Worm (Caenorhabditis elegans): ENCODE data around the gene W04H10.2.

The W04H10.2 gene

DNA sequence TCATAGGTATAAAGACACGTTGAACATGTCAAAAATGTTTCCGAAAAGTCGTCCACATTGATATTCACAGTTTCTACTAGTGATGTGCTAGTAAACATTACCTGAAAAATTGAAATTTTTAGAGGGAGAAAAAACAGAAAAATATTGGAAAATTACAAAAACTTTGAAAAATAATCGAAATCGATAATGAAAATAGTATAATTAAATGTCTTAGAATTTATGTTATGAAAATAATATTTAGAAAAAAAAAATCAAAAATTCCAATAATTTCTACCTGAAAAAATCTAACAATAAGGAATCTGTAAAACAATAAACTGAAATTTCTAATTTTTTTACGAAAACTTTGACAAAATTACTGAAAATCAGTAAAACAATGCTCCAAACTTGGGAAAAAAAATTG, 3.3 kb upstream of the W04H10.2 start, which contains the start of gene nhl-3:
Gene nhl-3, minus strand, starts transcription at position 101 of the 400 bp plus-strand sequence.
- TF ChIP-seq lin-39 (tag; optimal IDR thresholded peaks at IDR 0.05) (no peak), unc-39 (tag; optimal IDR thresholded peaks at IDR 0.05) (no peak), php-3 (GFP tag; IDR thresholded peaks at IDR 0.05) (no peak), zip-2 (tag; optimal IDR thresholded peaks at IDR 0.05) (no peak), dve-1 (tag; optimal IDR thresholded peaks at IDR 0.05; ENCODE audit: insufficient read depth) (no peak), ceh-32 (tag; optimal IDR thresholded peaks at IDR 0.05; ENCODE audit: poor library complexity) (no peak)

DNA sequence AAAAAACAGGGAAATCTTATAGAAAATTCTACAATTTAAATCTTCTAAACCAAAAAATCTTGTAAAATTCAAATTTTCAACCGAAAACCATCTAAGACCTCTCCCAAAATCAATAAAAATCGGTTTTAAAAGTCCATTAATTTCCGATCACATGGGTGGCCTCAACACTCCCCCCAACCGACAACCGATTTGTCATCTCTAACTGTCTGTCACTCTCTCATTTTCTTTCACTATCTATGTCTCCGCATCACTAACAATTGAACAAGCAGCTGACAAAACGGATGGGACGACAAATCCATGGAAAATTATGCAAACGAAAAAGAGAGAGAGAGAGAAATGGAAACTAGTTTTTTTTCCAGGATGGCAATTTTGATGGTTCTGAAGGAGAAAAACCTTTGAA, 2.4 kb upstream of the W04H10.2 start:
- no peak for TF ChIP-seq tra-1 (GFP tag; IDR thresholded peaks at IDR 0.05)
- TF ChIP-seq Y5F2A.4 (GFP tag; optimal IDR thresholded peaks at IDR 0.05) = no peak
- TF ChIP-seq nhr-11 (tag; optimal IDR thresholded peaks at IDR 0.05) = no peak
- TF ChIP-seq Y48G9A.11 (GFP tag; IDR thresholded peaks at IDR 0.05) = no peak
- no peak for TF ChIP-seq arid-1 (GFP tag; conservative IDR thresholded peaks at IDR 0.05)
- TF ChIP-seq unc-62 (GFP tag; optimal IDR thresholded peaks at IDR 0.05 in 1 of 2) = peak in 1 of 2 experiments; percentile 96
- TF ChIP-seq unc-62 (tag; optimal IDR thresholded peaks at IDR 0.05) = no peak
- no peak for TF ChIP-seq ztf-11 (tag; optimal IDR thresholded peaks at IDR 0.05)
- TF ChIP-seq unc-130 (GFP tag; optimal IDR thresholded peaks at IDR 0.05) = no peak
- no peak for TF ChIP-seq jun-1 (tag; optimal IDR thresholded peaks at IDR 0.05)
- TF ChIP-seq nhr-111 (GFP tag; optimal IDR thresholded peaks at IDR 0.05) = no peak
- TF ChIP-seq cey-2 (tag; optimal IDR thresholded peaks at IDR 0.05; ENCODE audit: borderline replicate concordance, insufficient read depth) = no peak
- no peak for TF ChIP-seq nhr-77 (tag; optimal IDR thresholded peaks at IDR 0.05)
- no peak for TF ChIP-seq F10B5.3 (tag; optimal IDR thresholded peaks at IDR 0.05)
- no peak for TF ChIP-seq zfp-3 (GFP tag; conservative IDR thresholded peaks at IDR 0.05)
- no peak for TF ChIP-seq nhr-25 (tag; optimal IDR thresholded peaks at IDR 0.05; ENCODE audit: borderline replicate concordance, insufficient read depth)
- no peak for TF ChIP-seq nhr-102 (tag; optimal IDR thresholded peaks at IDR 0.05)
- peak; percentile 19 for TF ChIP-seq dpl-1 (GFP tag; optimal IDR thresholded peaks at IDR 0.05)
- TF ChIP-seq nhr-6 (tag; optimal IDR thresholded peaks at IDR 0.05) = no peak
- TF ChIP-seq skn-1 (tag; optimal IDR thresholded peaks at IDR 0.05) = no peak
- TF ChIP-seq mxl-3 (GFP tag; optimal IDR thresholded peaks at IDR 0.05) = no peak
- TF ChIP-seq ztf-7 (tag; optimal IDR thresholded peaks at IDR 0.05) = no peak
- TF ChIP-seq aly-2 (tag; optimal IDR thresholded peaks at IDR 0.05) = no peak
- TF ChIP-seq lin-15B (tag; optimal IDR thresholded peaks at IDR 0.05) = no peak
- TF ChIP-seq ceh-28 (tag; optimal IDR thresholded peaks at IDR 0.05) = no peak
- TF ChIP-seq madf-5 (GFP tag; IDR thresholded peaks at IDR 0.05) = no peak
- no peak for TF ChIP-seq nhr-41 (GFP tag; IDR thresholded peaks at IDR 0.05)
- no peak for TF ChIP-seq lir-3 (tag; optimal IDR thresholded peaks at IDR 0.05)
- TF ChIP-seq egl-27 (tag; optimal IDR thresholded peaks at IDR 0.05) = no peak
- TF ChIP-seq snpc-1.2 (GFP tag; IDR thresholded peaks at IDR 0.05) = no peak
- peak; percentile 45 for TF ChIP-seq dve-1 (tag; optimal IDR thresholded peaks at IDR 0.05; ENCODE audit: insufficient read depth)
- no peak for TF ChIP-seq tag-97 (GFP tag; IDR thresholded peaks at IDR 0.05)
- no peak for TF ChIP-seq ZK546.5 (tag; optimal IDR thresholded peaks at IDR 0.05)
- peak; percentile 94 for TF ChIP-seq hlh-30 (tag; optimal IDR thresholded peaks at IDR 0.05; ENCODE audit: insufficient read depth)
- peak; percentile 61 for TF ChIP-seq nhr-28 (tag; optimal IDR thresholded peaks at IDR 0.05)
- TF ChIP-seq mes-2 (tag; optimal IDR thresholded peaks at IDR 0.05; ENCODE audit: poor library complexity, severe bottlenecking) = no peak
- peak in 1 of 2 experiments; percentile 68 for TF ChIP-seq lsy-2 (tag; optimal IDR thresholded peaks at IDR 0.05)
- no peak for TF ChIP-seq ama-1 (optimal IDR thresholded peaks at IDR 0.05)
- TF ChIP-seq php-3 (GFP tag; IDR thresholded peaks at IDR 0.05) = no peak
- TF ChIP-seq hlh-11 (tag; optimal IDR thresholded peaks at IDR 0.05) = peak; percentile 88
- no peak for TF ChIP-seq nhr-237 (tag; optimal IDR thresholded peaks at IDR 0.05)
- peak; percentile 55 for TF ChIP-seq lin-13 (GFP tag; optimal IDR thresholded peaks at IDR 0.05)
- TF ChIP-seq pqm-1 (tag; optimal IDR thresholded peaks at IDR 0.05) = no peak
- TF ChIP-seq ctbp-1 (GFP tag; IDR thresholded peaks at IDR 0.05) = no peak
- TF ChIP-seq zip-2 (tag; optimal IDR thresholded peaks at IDR 0.05) = no peak
- no peak for TF ChIP-seq spr-1 (tag; optimal IDR thresholded peaks at IDR 0.05)
- TF ChIP-seq aha-1 (tag) = peak; percentile 89
